Fruit fly (Drosophila melanogaster) whole organism, embryonic: Measurements from ENCODE around the gene pyd.

Source experiments
- Antp ChIP-seq: fragments of 200-800 bp; sonication (Bioruptor generic); optimal IDR thresholded peaks from 3 replicates; lab custom pipeline; 2016; ENCODE audit warnings: missing biosample characterization, missing genetic modification characterization
- CG11695 ChIP-seq: fragments of 200-800 bp; sonication (Bioruptor generic); IDR thresholded peaks from 3 replicates; pipeline ENCODE4 v1.3.6; 2022; ENCODE audit warnings: missing biosample characterization, missing genetic modification characterization
- CG14014 ChIP-seq: fragments of 200-800 bp; sonication (Bioruptor generic); IDR thresholded peaks from 2 replicates; pipeline ENCODE4 v1.3.6; 2022; ENCODE audit warnings: missing biosample characterization, missing genetic modification characterization
- CG14860 ChIP-seq: fragments of 200-800 bp; sonication (Bioruptor generic); IDR thresholded peaks from 3 replicates; pipeline ENCODE4 v1.3.6; 2022; ENCODE audit warnings: missing biosample characterization, missing genetic modification characterization; ENCODE audit not compliant: partially characterized antibody
- CG15479 ChIP-seq: fragments of 200-800 bp; sonication (Bioruptor generic); optimal IDR thresholded peaks from 3 replicates; lab custom pipeline; 2019; ENCODE audit warnings: missing biosample characterization, mild to moderate bottlenecking, missing genetic modification characterization, moderate library complexity
- CG15696 ChIP-seq: fragments of 200-800 bp; sonication (Bioruptor generic); optimal IDR thresholded peaks from 2 replicates; lab custom pipeline; 2019; ENCODE audit warnings: missing biosample characterization, mild to moderate bottlenecking, missing genetic modification characterization, moderate library complexity
- CG16863 ChIP-seq: fragments of 200-800 bp; sonication (Bioruptor generic); optimal IDR thresholded peaks from 3 replicates; lab custom pipeline; 2016; ENCODE audit warnings: missing biosample characterization, missing genetic modification characterization
- CG18011 ChIP-seq: fragments of 200-800 bp; sonication (Bioruptor generic); optimal IDR thresholded peaks from 2 replicates; lab custom pipeline; 2017; ENCODE audit warnings: missing biosample characterization, missing genetic modification characterization, mild to moderate bottlenecking, moderate library complexity, missing genotype
- CG1832 ChIP-seq: fragments of 200-800 bp; sonication (Bioruptor generic); optimal IDR thresholded peaks from 2 replicates; lab custom pipeline; 2017; ENCODE audit warnings: missing biosample characterization, mild to moderate bottlenecking, missing genetic modification characterization, inconsistent platforms
- CG31388 ChIP-seq: fragments of 200-800 bp; sonication (Bioruptor generic); optimal IDR thresholded peaks from 2 replicates; lab custom pipeline; 2016; ENCODE audit warnings: missing biosample characterization, missing genetic modification characterization
- CG34422 ChIP-seq: fragments of 200-800 bp; sonication (Bioruptor generic); IDR thresholded peaks from 3 replicates; pipeline ENCODE4 v1.3.6; 2022; ENCODE audit warnings: missing biosample characterization, missing genetic modification characterization
- CG4282 ChIP-seq: fragments of 200-800 bp; sonication (Bioruptor generic); optimal IDR thresholded peaks from 2 replicates; lab custom pipeline; 2016; ENCODE audit warnings: missing biosample characterization, missing genetic modification characterization
- CG4707 ChIP-seq: fragments of 200-800 bp; sonication (Bioruptor generic); optimal IDR thresholded peaks from 2 replicates; lab custom pipeline; 2018; ENCODE audit warnings: missing biosample characterization, mild to moderate bottlenecking, missing genetic modification characterization, moderate library complexity
- CG5245 ChIP-seq: fragments of 200-800 bp; sonication (Bioruptor generic); optimal IDR thresholded peaks from 3 replicates; lab custom pipeline; 2016; ENCODE audit warnings: missing biosample characterization, missing genetic modification characterization
- CG6683 ChIP-seq: fragments of 200-800 bp; sonication (Bioruptor generic); optimal IDR thresholded peaks from 2 replicates; lab custom pipeline; 2017; ENCODE audit warnings: missing biosample characterization, mild to moderate bottlenecking, missing genetic modification characterization, missing genetic modification reagents
- D19B ChIP-seq: fragments of 200-800 bp; sonication (Bioruptor generic); optimal IDR thresholded peaks from 2 replicates; lab custom pipeline; 2017; ENCODE audit warnings: missing biosample characterization, mild to moderate bottlenecking, missing genetic modification characterization
- HLH3B ChIP-seq: fragments of 200-800 bp; sonication (Bioruptor generic); IDR thresholded peaks from 2 replicates; pipeline ENCODE4 v1.3.6; 2022; ENCODE audit warnings: missing biosample characterization, missing genetic modification characterization
- HLHmδ ChIP-seq: fragments of 200-800 bp; sonication (Bioruptor generic); optimal IDR thresholded peaks from 2 replicates; lab custom pipeline; 2018; ENCODE audit warnings: missing biosample characterization, mild to moderate bottlenecking, missing genetic modification characterization, moderate library complexity
- Hand ChIP-seq: fragments of 200-800 bp; sonication (Bioruptor generic); optimal IDR thresholded peaks from 2 replicates; lab custom pipeline; 2017; ENCODE audit warnings: mild to moderate bottlenecking, missing biosample characterization, missing genetic modification reagents, missing genetic modification characterization
- Jarid2 ChIP-seq: fragments of 200-800 bp; sonication (Bioruptor generic); optimal IDR thresholded peaks from 3 replicates; lab custom pipeline; 2017; ENCODE audit warnings: mild to moderate bottlenecking, missing biosample characterization, missing genetic modification reagents, missing genetic modification characterization
- MBD-R2 ChIP-seq: fragments of 200-800 bp; sonication (Bioruptor generic); IDR thresholded peaks from 2 replicates; pipeline ENCODE4 v1.3.6; 2022; ENCODE audit warnings: missing biosample characterization, missing genetic modification characterization
- Oli ChIP-seq: fragments of 200-800 bp; sonication (Bioruptor generic); optimal IDR thresholded peaks from 2 replicates; lab custom pipeline; 2018; ENCODE audit warnings: missing biosample characterization, mild to moderate bottlenecking, missing genetic modification characterization, moderate library complexity
- Poxn ChIP-seq: fragments of 200-800 bp; sonication (Bioruptor generic); IDR thresholded peaks from 2 replicates; pipeline ENCODE4 v1.3.6; 2022; ENCODE audit warnings: missing biosample characterization, missing genetic modification characterization
- Scr ChIP-seq: fragments of 200-800 bp; sonication (Bioruptor generic); IDR thresholded peaks from 2 replicates; pipeline ENCODE4 v1.3.6; 2022; ENCODE audit warnings: missing biosample characterization, missing genetic modification characterization; ENCODE audit not compliant: partially characterized antibody
- Taf1 ChIP-seq: fragments of 200-800 bp; sonication (Bioruptor generic); IDR thresholded peaks from 2 replicates; pipeline ENCODE4 v1.3.6; 2022; ENCODE audit warnings: missing biosample characterization, missing genetic modification characterization
- amos ChIP-seq: fragments of 200-800 bp; sonication (Bioruptor generic); IDR thresholded peaks from 2 replicates; pipeline ENCODE4 v1.3.6; 2022; ENCODE audit warnings: missing biosample characterization, missing genetic modification characterization; ENCODE audit not compliant: partially characterized antibody
- aop ChIP-seq: fragments of 200-800 bp; sonication (Bioruptor generic); IDR thresholded peaks from 2 replicates; pipeline ENCODE4 v1.3.6; 2022; ENCODE audit warnings: missing biosample characterization, missing genetic modification characterization
- ash1 ChIP-seq: fragments of 200-800 bp; sonication (Bioruptor generic); optimal IDR thresholded peaks from 2 replicates; lab custom pipeline; 2018; ENCODE audit warnings: missing biosample characterization, mild to moderate bottlenecking, missing genetic modification characterization
- az2 ChIP-seq: fragments of 200-800 bp; sonication (Bioruptor generic); optimal IDR thresholded peaks from 3 replicates; lab custom pipeline; 2016; ENCODE audit warnings: missing biosample characterization, missing genetic modification characterization
- bbx ChIP-seq: fragments of 200-800 bp; sonication (Bioruptor generic); IDR thresholded peaks from 2 replicates; pipeline ENCODE4 v1.3.6; 2022; ENCODE audit warnings: missing biosample characterization, missing genetic modification characterization; ENCODE audit not compliant: partially characterized antibody
- cad ChIP-seq: fragments of >200 bp; optimal IDR thresholded peaks from 2 replicates; lab custom pipeline; 2017; ENCODE audit warnings: missing biosample characterization, missing genetic modification characterization
- chinmo ChIP-seq: fragments of 200-800 bp; sonication (Bioruptor generic); IDR thresholded peaks from 4 replicates; pipeline ENCODE4 v1.3.6; 2022; ENCODE audit warnings: missing biosample characterization, missing genetic modification characterization; ENCODE audit not compliant: partially characterized antibody
- corto ChIP-seq: fragments of 200-800 bp; sonication (Bioruptor generic); optimal IDR thresholded peaks from 2 replicates; lab custom pipeline; 2016; ENCODE audit warnings: missing biosample characterization, mild to moderate bottlenecking, missing genetic modification characterization, moderate library complexity
- crol ChIP-seq: fragments of 200-800 bp; sonication (Bioruptor generic); IDR thresholded peaks from 2 replicates; pipeline ENCODE4 v1.3.6; 2022; ENCODE audit warnings: missing biosample characterization, missing genetic modification characterization
- dpn ChIP-seq, 2 experiments: fragments of 200-800 bp; sonication (Bioruptor generic); optimal IDR thresholded peaks; 3 replicates each; lab custom pipeline; 2016; ENCODE audit warnings: missing biosample characterization in 2 of 2, missing genetic modification characterization in 2 of 2
- dysf ChIP-seq: fragments of 200-800 bp; sonication (Bioruptor generic); IDR thresholded peaks from 3 replicates; pipeline ENCODE4 v1.3.6; 2022; ENCODE audit warnings: missing biosample characterization, missing genetic modification characterization
- fd3F ChIP-seq: fragments of 200-800 bp; sonication (Bioruptor generic); optimal IDR thresholded peaks from 2 replicates; lab custom pipeline; 2018; ENCODE audit warnings: missing biosample characterization, mild to moderate bottlenecking, missing genetic modification characterization, moderate library complexity
- fu2 ChIP-seq: fragments of 200-800 bp; sonication (Bioruptor generic); optimal IDR thresholded peaks from 2 replicates; lab custom pipeline; 2016; ENCODE audit warnings: missing biosample characterization, missing genetic modification characterization
- hbn ChIP-seq: fragments of 200-800 bp; sonication (Bioruptor generic); IDR thresholded peaks from 2 replicates; pipeline ENCODE4 v1.3.6; 2022; ENCODE audit warnings: missing biosample characterization, missing genetic modification characterization; ENCODE audit not compliant: partially characterized antibody
- nau ChIP-seq: fragments of 200-800 bp; sonication (Bioruptor generic); optimal IDR thresholded peaks from 3 replicates; lab custom pipeline; 2017; ENCODE audit warnings: missing biosample characterization, mild to moderate bottlenecking, missing genetic modification characterization, missing genetic modification reagents
- ranshi ChIP-seq: fragments of 200-800 bp; sonication (Bioruptor generic); IDR thresholded peaks from 2 replicates; pipeline ENCODE4 v1.3.6; 2022; ENCODE audit warnings: missing biosample characterization, missing genetic modification characterization
- sens ChIP-seq: fragments of 200-800 bp; sonication (Bioruptor generic); peaks from one replicate; lab custom pipeline; 2016; ENCODE audit warnings: missing biosample characterization, missing genetic modification characterization
- tio ChIP-seq: fragments of 200-800 bp; sonication (Bioruptor generic); optimal IDR thresholded peaks from 2 replicates; lab custom pipeline; 2017; ENCODE audit warnings: missing biosample characterization, missing genetic modification characterization, inconsistent platforms
- ttk ChIP-seq: fragments of 200-800 bp; sonication (Bioruptor generic); IDR thresholded peaks from 2 replicates; pipeline ENCODE4 v2.1.2; 2022; ENCODE audit warnings: missing biosample characterization, missing genetic modification characterization
- tup ChIP-seq: fragments of 200-800 bp; sonication (Bioruptor generic); optimal IDR thresholded peaks from 2 replicates; lab custom pipeline; 2016; ENCODE audit warnings: missing biosample characterization, mild to moderate bottlenecking, missing genetic modification characterization, moderate library complexity
- zen ChIP-seq: fragments of 200-800 bp; sonication (Bioruptor generic); optimal IDR thresholded peaks from 3 replicates; lab custom pipeline; 2018; ENCODE audit warnings: missing biosample characterization, mild to moderate bottlenecking, missing genetic modification characterization, moderate library complexity
- zen2 ChIP-seq: fragments of 200-800 bp; sonication (Bioruptor generic); IDR thresholded peaks from 3 replicates; pipeline ENCODE4 v1.3.6; 2022; ENCODE audit warnings: missing biosample characterization, missing genetic modification characterization; ENCODE audit not compliant: partially characterized antibody

The pyd gene

DNA sequence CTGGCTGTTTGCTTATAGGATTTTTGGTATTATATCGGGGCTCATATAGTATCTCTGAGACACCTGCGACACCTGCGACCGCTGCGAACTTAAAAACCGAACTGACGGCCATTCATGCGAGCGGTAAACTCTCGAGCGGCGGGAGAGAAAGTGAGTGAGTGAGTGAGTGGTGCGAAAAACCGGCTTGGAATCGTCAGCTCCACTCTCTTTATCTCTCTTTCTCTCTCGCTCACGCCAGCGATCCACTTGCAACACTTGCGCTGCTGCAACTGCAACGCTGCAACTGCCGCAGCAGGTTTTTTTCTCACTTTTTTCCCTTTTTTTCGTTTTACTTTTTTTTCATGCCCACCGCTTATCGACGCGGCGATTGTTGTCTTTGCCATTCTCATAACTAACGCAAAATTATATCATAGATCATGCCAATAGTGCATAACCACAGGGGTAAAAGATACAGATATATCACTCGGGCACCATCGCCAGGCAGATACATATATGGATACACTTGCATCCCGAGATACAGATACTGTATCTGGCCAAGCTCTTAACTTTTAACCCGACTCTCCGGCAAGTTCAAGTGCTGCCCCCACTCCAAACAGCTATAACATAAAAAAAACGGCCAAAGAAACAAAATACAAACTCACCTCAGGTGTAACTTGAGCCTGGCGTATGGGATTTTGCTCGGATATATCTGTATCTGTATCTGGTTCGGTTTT, 139.1 kb downstream of the pyd start (continued):
- TF ChIP-seq CG15479 (GFP tag; lab: Kevin White, UChicago) (peak; percentile 37), Scr (no peak), MBD-R2 (no peak), corto (GFP tag; lab: Kevin White, UChicago) (peak; percentile 29), chinmo (GFP tag; lab: Robert Waterston, UW) (0 out of 4 replicates have a peak, but pooled peaks have one; percentile 40), Jarid2 (GFP tag; lab: Kevin White, UChicago) (peak; percentile 62), sens (peak; percentile 60), az2 (GFP tag; lab: Kevin White, UChicago) (no peak), bbx (0 out of 2 replicates have a peak, but pooled peaks have one; percentile 10), CG16863 (GFP tag; lab: Kevin White, UChicago) (no peak), CG1832 (GFP tag; lab: Kevin White, UChicago) (peak; percentile 54), CG14860 (GFP tag; lab: Robert Waterston, UW) (0 out of 3 replicates have a peak, but pooled peaks have one; percentile 37), ttk (GFP tag; lab: Robert Waterston, UW) (no peak)

DNA sequence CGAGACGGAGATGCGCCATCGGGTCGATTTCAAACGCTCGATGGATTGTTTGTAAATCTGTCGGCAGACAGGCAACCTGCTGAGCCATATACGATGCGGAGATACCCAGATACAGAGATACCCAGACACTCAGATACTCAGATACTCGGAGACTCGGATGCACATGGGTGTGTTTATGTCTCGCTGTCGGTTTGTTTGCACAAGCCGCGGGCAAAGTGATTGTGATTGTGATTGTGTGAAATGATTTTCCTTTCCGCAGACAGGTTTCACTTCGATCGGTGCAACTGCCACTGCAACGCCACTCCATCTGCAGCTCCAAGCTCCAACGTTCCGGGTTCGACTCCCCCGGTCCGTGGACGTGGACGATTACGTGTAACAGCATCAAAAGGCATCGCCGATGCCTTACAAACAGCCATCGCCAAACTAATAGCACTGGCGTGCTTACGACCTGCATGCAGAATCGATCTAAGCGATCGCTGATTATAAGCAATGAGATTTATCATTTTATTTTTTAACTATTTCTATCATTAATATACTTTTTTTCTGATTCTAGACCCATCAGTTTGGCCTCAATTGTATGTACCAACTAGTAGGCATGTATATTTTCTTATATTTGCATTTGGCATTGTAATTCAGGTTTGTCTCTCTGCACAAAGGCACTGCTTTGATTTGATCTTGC, 142.8 kb downstream of the pyd start:
- no peak for TF ChIP-seq nau
- no peak for TF ChIP-seq Hand (GFP tag; lab: Kevin White, UChicago)
- no peak for TF ChIP-seq CG4707
- TF ChIP-seq CG5245 (GFP tag; lab: Kevin White, UChicago): peak; percentile 8
- 0 out of 3 replicates have a peak, but pooled peaks have one; percentile 25 for TF ChIP-seq CG34422
- no peak for TF ChIP-seq zen (tag; lab: Kevin White, UChicago)
- TF ChIP-seq HLH3B: peak; percentile 62; the same call in 1 of the 2 replicates
- peak; percentile 86 for TF ChIP-seq sens
- TF ChIP-seq CG18011 (GFP tag; lab: Kevin White, UChicago): no peak
- TF ChIP-seq Poxn (GFP tag; lab: Robert Waterston, UW): no peak
- TF ChIP-seq ranshi (GFP tag; lab: Robert Waterston, UW): peak; percentile 57
- TF ChIP-seq aop (GFP tag; lab: Robert Waterston, UW): no peak
- no peak for TF ChIP-seq Antp (GFP tag; lab: Kevin White, UChicago)
- TF ChIP-seq hbn: no peak
- TF ChIP-seq HLHmδ: no peak
- TF ChIP-seq cad (GFP tag; lab: Kevin White, UChicago): no peak
- peak; percentile 52; the same call in 1 of the 3 replicates for TF ChIP-seq CG11695 (GFP tag; lab: Robert Waterston, UW)
- no peak for TF ChIP-seq fd3F (GFP tag; lab: Kevin White, UChicago)
- peak; percentile 30 for TF ChIP-seq tio (GFP tag; lab: Kevin White, UChicago)
- no peak for TF ChIP-seq D19B (GFP tag; lab: Kevin White, UChicago)
- TF ChIP-seq CG15696 (tag; lab: Kevin White, UChicago): no peak
- no peak for TF ChIP-seq ash1 (GFP tag; lab: Kevin White, UChicago)
- TF ChIP-seq CG14014 (GFP tag; lab: Robert Waterston, UW): peak; percentile 28; the same call in 1 of the 2 replicates
- TF ChIP-seq tup: no peak
- no peak for TF ChIP-seq crol (GFP tag; lab: Robert Waterston, UW)
- no peak for TF ChIP-seq amos (GFP tag; lab: Robert Waterston, UW)
- no peak for TF ChIP-seq CG4282 (GFP tag; lab: Kevin White, UChicago)
- peak; percentile 62 for TF ChIP-seq Oli (tag; lab: Kevin White, UChicago)
- no peak for TF ChIP-seq CG31388 (GFP tag; lab: Kevin White, UChicago)
- no peak for TF ChIP-seq dpn (GFP tag; optimal IDR thresholded peaks at IDR 0.05; lab: Kevin White, UChicago)
- peak; percentile 75 for TF ChIP-seq dysf (GFP tag; lab: Robert Waterston, UW)
- TF ChIP-seq zen2 (GFP tag; lab: Robert Waterston, UW): no peak
- TF ChIP-seq fu2 (GFP tag; lab: Kevin White, UChicago): no peak
- TF ChIP-seq CG6683 (GFP tag; lab: Kevin White, UChicago): no peak
- no peak for TF ChIP-seq Taf1 (GFP tag; lab: Robert Waterston, UW)
